Fruit fly (Drosophila melanogaster) whole organism, wandering third instar larva: Measurements from ENCODE around the gene Eip74EF.

Experiments used
- CG32264 ChIP-seq: fragments of 200-800 bp; sonication (Bioruptor generic); optimal IDR thresholded peaks from 2 replicates; lab custom pipeline; 2016; ENCODE audit warnings: missing biosample characterization, missing genetic modification characterization
- CG9705 ChIP-seq: fragments of 200-800 bp; sonication (Bioruptor generic); optimal IDR thresholded peaks from 2 replicates; lab custom pipeline; 2018; ENCODE audit warnings: missing biosample characterization, mild to moderate bottlenecking, missing genetic modification characterization
- HLH106 ChIP-seq: fragments of 200-800 bp; optimal IDR thresholded peaks from 3 replicates; lab custom pipeline; 2019; ENCODE audit warnings: missing biosample characterization, mild to moderate bottlenecking, missing genetic modification characterization, moderate library complexity
- Jra ChIP-seq: sonication (Bioruptor generic); optimal IDR thresholded peaks from 2 replicates; lab custom pipeline; 2016; ENCODE audit warnings: missing biosample characterization, missing genetic modification characterization
- N ChIP-seq: fragments of >200 bp; optimal IDR thresholded peaks from 2 replicates; lab custom pipeline; 2018; ENCODE audit warnings: missing biosample characterization, missing external identifiers, missing genetic modification characterization
- br ChIP-seq: fragments of 200-800 bp; sonication (Bioruptor generic); optimal IDR thresholded peaks from 2 replicates; lab custom pipeline; 2016; ENCODE audit warnings: missing biosample characterization, missing genetic modification characterization
- brk ChIP-seq: fragments of 200-800 bp; sonication (Bioruptor generic); optimal IDR thresholded peaks from 2 replicates; lab custom pipeline; 2016; ENCODE audit warnings: missing biosample characterization, mild to moderate bottlenecking, missing genetic modification characterization
- fru ChIP-seq: fragments of 200-800 bp; sonication (Bioruptor generic); optimal IDR thresholded peaks from 3 replicates; lab custom pipeline; 2016; ENCODE audit warnings: missing biosample characterization, mild to moderate bottlenecking, missing genetic modification characterization
- h ChIP-seq: fragments of 200-800 bp; sonication (Bioruptor generic); optimal IDR thresholded peaks from 3 replicates; lab custom pipeline; 2016; ENCODE audit warnings: missing biosample characterization, mild to moderate bottlenecking, missing genetic modification characterization
- lola ChIP-seq: fragments of >200 bp; optimal IDR thresholded peaks from 2 replicates; lab custom pipeline; 2017; ENCODE audit warnings: missing biosample characterization, missing genetic modification characterization
- psq ChIP-seq: fragments of 200-800 bp; sonication (Bioruptor generic); optimal IDR thresholded peaks from 3 replicates; lab custom pipeline; 2017; ENCODE audit warnings: missing biosample characterization, mild to moderate bottlenecking, missing genetic modification characterization, moderate library complexity
- rgr ChIP-seq: fragments of 200-800 bp; sonication (Bioruptor generic); optimal IDR thresholded peaks from 3 replicates; lab custom pipeline; 2016; ENCODE audit warnings: missing biosample characterization, mild to moderate bottlenecking, missing genetic modification characterization

- TF ChIP-seq HLH106 (tag; lab: Kevin White, UChicago) (no peak), h (no peak), N (no peak), lola (no peak), br (GFP tag; lab: Kevin White, UChicago) (no peak), brk (GFP tag; lab: Kevin White, UChicago) (no peak), psq (no peak), fru (GFP tag; lab: Kevin White, UChicago) (no peak), CG9705 (no peak), CG32264 (GFP tag; lab: Kevin White, UChicago) (no peak), rgr (GFP tag; lab: Kevin White, UChicago) (no peak), Jra (no peak)
Observed at dm6 chr3L:17604891-17605290, 14.2 kb downstream of the Eip74EF start.
